Worm (Caenorhabditis elegans) whole organism, early embryonic: Measurements from ENCODE around the gene K08D8.5.
"Not testable (repeated sequence)": the region's sequence is repeated elsewhere in the genome, so short reads cannot be mapped to it uniquely, and the experiment has no call there.

Experiments
- B0310.2 ChIP-seq: sonication (generic microtip); optimal IDR thresholded peaks from 2 replicates; lab custom pipeline; 2016; ENCODE audit warnings: mild to moderate bottlenecking, missing genetic modification characterization, missing compliant biosample characterization
- F13C5.2 ChIP-seq: sonication (generic microtip); optimal IDR thresholded peaks from 2 replicates; lab custom pipeline; 2017; ENCODE audit warnings: mild to moderate bottlenecking, missing genetic modification characterization, inconsistent platforms, missing compliant biosample characterization
- aly-1 ChIP-seq: sonication (generic microtip); optimal IDR thresholded peaks from 2 replicates; lab custom pipeline; 2016; ENCODE audit warnings: missing genetic modification characterization, missing compliant biosample characterization
- ama-1 ChIP-seq: fragments of 150-350 bp; optimal IDR thresholded peaks from 2 replicates; lab custom pipeline; 2014
- ceh-13 ChIP-seq: fragments of 200-800 bp; sonication (Bioruptor generic); optimal IDR thresholded peaks from 2 replicates; lab custom pipeline; 2018; ENCODE audit warnings: mild to moderate bottlenecking, missing genetic modification characterization, missing compliant biosample characterization
- ceh-36 ChIP-seq: sonication (generic microtip); optimal IDR thresholded peaks from 2 replicates; lab custom pipeline; 2016; ENCODE audit warnings: missing genetic modification characterization, inconsistent platforms, missing compliant biosample characterization
- ets-7 ChIP-seq: sonication (generic microtip); optimal IDR thresholded peaks from 2 replicates; lab custom pipeline; 2016; ENCODE audit warnings: missing genotype, missing genetic modification characterization, missing compliant biosample characterization
- flt-1 ChIP-seq: fragments of 200-800 bp; sonication (Bioruptor generic); IDR thresholded peaks from 2 replicates; pipeline ENCODE4 v1.3.6; 2022; ENCODE audit warnings: missing genetic modification characterization, missing compliant biosample characterization
- hmbx-1 ChIP-seq: sonication (generic microtip); optimal IDR thresholded peaks from 2 replicates; lab custom pipeline; 2016; ENCODE audit warnings: mild to moderate bottlenecking, missing genetic modification characterization, missing compliant biosample characterization
- hmg-4 ChIP-seq: fragments of 200-800 bp; sonication (Bioruptor generic); optimal IDR thresholded peaks from 2 replicates; lab custom pipeline; 2018; ENCODE audit warnings: mild to moderate bottlenecking, missing genetic modification characterization, missing compliant biosample characterization
- hnd-1 ChIP-seq: sonication (generic microtip); optimal IDR thresholded peaks from 2 replicates; lab custom pipeline; 2016; ENCODE audit warnings: missing genetic modification characterization, missing compliant biosample characterization
- pes-1 ChIP-seq: fragments of 200-800 bp; sonication (Bioruptor generic); IDR thresholded peaks from 2 replicates; pipeline ENCODE4 v1.3.6; 2022; ENCODE audit warnings: missing genetic modification reagents, missing genetic modification characterization, missing compliant biosample characterization
- scrt-1 ChIP-seq: fragments of 200-800 bp; sonication (Bioruptor generic); IDR thresholded peaks from 2 replicates; pipeline ENCODE4 v1.3.6; 2022; ENCODE audit warnings: missing genetic modification characterization, missing compliant biosample characterization
- sea-1 ChIP-seq: fragments of 200-800 bp; sonication (Bioruptor generic); conservative IDR thresholded peaks from 2 replicates; pipeline ENCODE4 v1.3.6; 2022; ENCODE audit warnings: missing genetic modification characterization, missing compliant biosample characterization
- tbx-11 ChIP-seq: fragments of 200-800 bp; sonication (Bioruptor generic); IDR thresholded peaks from 2 replicates; pipeline ENCODE4 v1.3.6; 2022; ENCODE audit warnings: missing genetic modification characterization, missing compliant biosample characterization
- tbx-37 ChIP-seq: fragments of 200-800 bp; sonication (Bioruptor generic); conservative IDR thresholded peaks from 2 replicates; pipeline ENCODE4 v1.3.6; 2022; ENCODE audit warnings: missing genetic modification reagents, missing genetic modification characterization, missing compliant biosample characterization
- tra-4 ChIP-seq: sonication (generic microtip); optimal IDR thresholded peaks from 2 replicates; lab custom pipeline; 2017; ENCODE audit warnings: missing genetic modification characterization, missing compliant biosample characterization

K08D8.5 gene

ce11 chrIV:12891080-12891479 is 20.8 kb downstream of the K08D8.5 start:
- TF ChIP-seq ceh-13 (GFP tag; lab: Kevin White, UChicago) (no peak), ets-7 (no peak), sea-1 (GFP tag; lab: Robert Waterston, UW) (no peak), ama-1 (lab: Kevin White, UChicago) (no peak), B0310.2 (tag; lab: Kevin White, UChicago) (no peak), hnd-1 (tag; lab: Kevin White, UChicago) (no peak), flt-1 (GFP tag; lab: Robert Waterston, UW) (no peak)

ce11 chrIV:12890445-12890844 is 21.5 kb downstream of the K08D8.5 start, which contains the start of gene K08D8.6:
Gene K08D8.6, minus strand, starts transcription at chrIV:12890508.
- no peak for TF ChIP-seq sea-1 (GFP tag; lab: Robert Waterston, UW)
- TF ChIP-seq ceh-36 (tag; lab: Kevin White, UChicago), result no peak

- TF ChIP-seq hmbx-1 (tag; lab: Kevin White, UChicago) (no peak), scrt-1 (GFP tag; lab: Robert Waterston, UW) (no peak), tbx-37 (GFP tag; lab: Robert Waterston, UW) (no peak), F13C5.2 (tag; lab: Kevin White, UChicago) (no peak), pes-1 (GFP tag; lab: Robert Waterston, UW) (no peak), ama-1 (lab: Kevin White, UChicago) (no peak), aly-1 (no peak), hnd-1 (tag; lab: Kevin White, UChicago) (no peak), ceh-36 (tag; lab: Kevin White, UChicago) (no peak), flt-1 (GFP tag; lab: Robert Waterston, UW) (no peak), ets-7 (no peak), sea-1 (GFP tag; lab: Robert Waterston, UW) (no peak), ceh-13 (GFP tag; lab: Kevin White, UChicago) (no peak), B0310.2 (tag; lab: Kevin White, UChicago) (no peak)
Observed at ce11 chrIV:12886012-12886411, 25.9 kb downstream of the K08D8.5 start.

- no peak for TF ChIP-seq scrt-1 (GFP tag; lab: Robert Waterston, UW)
- no peak for TF ChIP-seq ceh-13 (GFP tag; lab: Kevin White, UChicago)
- no peak for TF ChIP-seq sea-1 (GFP tag; lab: Robert Waterston, UW)
- no peak for TF ChIP-seq tbx-11 (GFP tag; lab: Robert Waterston, UW)
- TF ChIP-seq aly-1, result no peak
- TF ChIP-seq pes-1 (GFP tag; lab: Robert Waterston, UW), result no peak
- no peak for TF ChIP-seq F13C5.2 (tag; lab: Kevin White, UChicago)
- no peak for TF ChIP-seq ceh-36 (tag; lab: Kevin White, UChicago)
- TF ChIP-seq ets-7, result no peak
- no peak for TF ChIP-seq B0310.2 (tag; lab: Kevin White, UChicago)
- TF ChIP-seq tra-4 (tag; lab: Kevin White, UChicago), result no peak
- TF ChIP-seq hmbx-1 (tag; lab: Kevin White, UChicago), result no peak
- no peak for TF ChIP-seq tbx-37 (GFP tag; lab: Robert Waterston, UW)
- no peak for TF ChIP-seq flt-1 (GFP tag; lab: Robert Waterston, UW)
- no peak for TF ChIP-seq hnd-1 (tag; lab: Kevin White, UChicago)
- no peak for TF ChIP-seq hmg-4 (GFP tag; lab: Kevin White, UChicago)
- TF ChIP-seq ama-1 (lab: Kevin White, UChicago), result no peak
Observed at ce11 chrIV:12883190-12883589, 28.7 kb downstream of the K08D8.5 start, which contains the start of gene ZK896.4. Gene ZK896.4, minus strand, starts transcription at chrIV:12883290.

- TF ChIP-seq B0310.2 (tag; lab: Kevin White, UChicago) (no peak), hnd-1 (tag; lab: Kevin White, UChicago) (no peak), tra-4 (tag; lab: Kevin White, UChicago) (no peak), tbx-11 (GFP tag; lab: Robert Waterston, UW) (no peak), ets-7 (no peak), ceh-36 (tag; lab: Kevin White, UChicago) (no peak), flt-1 (GFP tag; lab: Robert Waterston, UW) (no peak), hmbx-1 (tag; lab: Kevin White, UChicago) (no peak), aly-1 (no peak), sea-1 (GFP tag; lab: Robert Waterston, UW) (no peak), ama-1 (lab: Kevin White, UChicago) (no peak)
Observed at ce11 chrIV:12879557-12879956, 32.4 kb downstream of the K08D8.5 start, which contains the start of gene ZK896.5. Gene ZK896.5, minus strand, starts transcription at chrIV:12879645.

- no peak for TF ChIP-seq tbx-11 (GFP tag; lab: Robert Waterston, UW)
- no peak for TF ChIP-seq flt-1 (GFP tag; lab: Robert Waterston, UW)
- no peak for TF ChIP-seq pes-1 (GFP tag; lab: Robert Waterston, UW)
- no peak for TF ChIP-seq hmg-4 (GFP tag; lab: Kevin White, UChicago)
- TF ChIP-seq hnd-1 (tag; lab: Kevin White, UChicago), result no peak
Observed at ce11 chrIV:12876558-12876957, 35.4 kb downstream of the K08D8.5 start.

- TF ChIP-seq B0310.2 (tag; lab: Kevin White, UChicago); tbx-11 (GFP tag; lab: Robert Waterston, UW); sea-1 (GFP tag; lab: Robert Waterston, UW): not testable (repeated sequence)
Observed at ce11 chrIV:12875260-12875659, 36.7 kb downstream of the K08D8.5 start, which contains the start of gene ZK896.1. Gene ZK896.1, minus strand, starts transcription at chrIV:12875360.

- TF ChIP-seq tra-4 (tag; lab: Kevin White, UChicago) (no peak), hmbx-1 (tag; lab: Kevin White, UChicago) (no peak), ama-1 (lab: Kevin White, UChicago) (no peak), pes-1 (GFP tag; lab: Robert Waterston, UW) (no peak), hmg-4 (GFP tag; lab: Kevin White, UChicago) (no peak), scrt-1 (GFP tag; lab: Robert Waterston, UW) (no peak), F13C5.2 (tag; lab: Kevin White, UChicago) (no peak), ceh-13 (GFP tag; lab: Kevin White, UChicago) (no peak), hnd-1 (tag; lab: Kevin White, UChicago) (no peak), tbx-37 (GFP tag; lab: Robert Waterston, UW) (no peak), sea-1 (GFP tag; lab: Robert Waterston, UW) (no peak), tbx-11 (GFP tag; lab: Robert Waterston, UW) (no peak), ets-7 (no peak), B0310.2 (tag; lab: Kevin White, UChicago) (no peak), aly-1 (no peak), ceh-36 (tag; lab: Kevin White, UChicago) (no peak)
Observed at ce11 chrIV:12871445-12871947, 40.4 kb downstream of the K08D8.5 start, which contains the start of gene clec-187. Gene clec-187, minus strand, starts transcription at chrIV:12871495.
